Worm (Caenorhabditis elegans) whole organism, L2 larva: Measurements from ENCODE around the gene ttbk-2.1.

Experiments used
- Y55F3AM.14 ChIP-seq: fragments of 200-800 bp; sonication (Bioruptor generic); optimal IDR thresholded peaks from 2 replicates; lab custom pipeline; 2018; ENCODE audit warnings: mild to moderate bottlenecking, missing genetic modification characterization, missing compliant biosample characterization
- ama-1 ChIP-seq: fragments of 150-350 bp; optimal IDR thresholded peaks from 2 replicates; lab custom pipeline; 2018; ENCODE audit warnings: inconsistent platforms
- blmp-1 ChIP-seq: sonication (generic microtip); optimal IDR thresholded peaks from 2 replicates; lab custom pipeline; 2017; ENCODE audit warnings: missing genetic modification characterization, mild to moderate bottlenecking, missing compliant biosample characterization, antibody characterized with exemption, moderate library complexity; ENCODE audit not compliant: insufficient read depth
- ceh-82 ChIP-seq: fragments of 150-350 bp; optimal IDR thresholded peaks from 2 replicates; lab custom pipeline; 2014; ENCODE audit warnings: missing biosample characterization, missing genetic modification characterization
- gmeb-1 ChIP-seq: fragments of 150-350 bp; optimal IDR thresholded peaks from 2 replicates; lab custom pipeline; 2014; ENCODE audit warnings: missing biosample characterization, missing genetic modification characterization
- lin-11 ChIP-seq: fragments of 150-350 bp; sonication (generic microtip); optimal IDR thresholded peaks from 2 replicates; lab custom pipeline; 2014; ENCODE audit warnings: missing biosample characterization, missing genetic modification characterization, inconsistent platforms, mixed read lengths
- nhr-11 ChIP-seq: fragments of 150-350 bp; optimal IDR thresholded peaks from 2 replicates; lab custom pipeline; 2014; ENCODE audit warnings: missing biosample characterization, missing genetic modification characterization
- nhr-23 ChIP-seq: fragments of 150-350 bp; optimal IDR thresholded peaks from 2 replicates; lab custom pipeline; 2014; ENCODE audit warnings: missing biosample characterization, missing genetic modification reagents, missing genetic modification characterization
- nhr-25 ChIP-seq: fragments of 150-350 bp; sonication (generic microtip); optimal IDR thresholded peaks from 3 replicates; lab custom pipeline; 2014; ENCODE audit warnings: missing biosample characterization, missing genetic modification characterization
- sma-3 ChIP-seq: sonication (generic microtip); optimal IDR thresholded peaks from 2 replicates; lab custom pipeline; 2016; ENCODE audit warnings: missing genetic modification reagents, missing genetic modification characterization, missing compliant biosample characterization
- unc-62 ChIP-seq: fragments of 150-350 bp; optimal IDR thresholded peaks from 2 replicates; lab custom pipeline; 2014; ENCODE audit warnings: missing biosample characterization, missing genetic modification reagents, missing genetic modification characterization
- ztf-11 ChIP-seq: sonication (generic microtip); optimal IDR thresholded peaks from 2 replicates; lab custom pipeline; 2017; ENCODE audit warnings: missing biosample characterization, missing genetic modification characterization

- TF ChIP-seq gmeb-1 = no peak
- TF ChIP-seq nhr-25 (tag; lab: Kevin White, UChicago) = no peak
- no peak for TF ChIP-seq ama-1 (lab: Kevin White, UChicago)
- no peak for TF ChIP-seq Y55F3AM.14 (GFP tag; lab: Kevin White, UChicago)
- TF ChIP-seq sma-3 (GFP tag; lab: Kevin White, UChicago) = no peak
- TF ChIP-seq unc-62 (GFP tag; lab: Kevin White, UChicago) = no peak
- TF ChIP-seq ceh-82 (tag; lab: Kevin White, UChicago) = no peak
- TF ChIP-seq nhr-11 (tag; lab: Kevin White, UChicago) = no peak
- TF ChIP-seq blmp-1 (tag; lab: Kevin White, UChicago) = no peak
- no peak for TF ChIP-seq lin-11 (tag; lab: Kevin White, UChicago)
- no peak for TF ChIP-seq nhr-23 (tag; lab: Kevin White, UChicago)
- no peak for TF ChIP-seq ztf-11 (tag; lab: Kevin White, UChicago)
Measured at ce11 chrIV:5291207-5291606, 32.7 kb downstream of the ttbk-2.1 start.
